Fruit fly (Drosophila melanogaster): ENCODE measurements around the gene Cox17.

Cox17 gene

DNA sequence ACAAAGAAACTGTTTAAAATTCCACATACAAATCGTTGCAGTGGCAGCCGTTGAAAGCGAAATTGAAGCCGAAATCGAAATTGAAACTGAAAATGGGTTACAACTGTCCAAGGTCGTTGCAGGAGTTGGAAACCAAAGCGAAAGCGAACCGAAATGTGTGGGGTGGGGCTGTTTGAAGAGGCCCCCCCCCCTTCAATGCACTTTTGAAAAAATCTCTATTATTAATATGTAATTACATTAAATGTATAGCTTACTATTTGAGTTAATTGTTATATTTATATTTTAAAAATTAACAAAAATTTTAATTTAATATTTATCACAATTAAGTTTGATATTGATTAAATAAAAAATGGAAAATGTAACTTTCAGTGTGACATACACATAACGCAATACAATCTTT lies 37.2 kb upstream of the Cox17 start (continued):
- TF ChIP-seq CG17361 (GFP tag; IDR thresholded peaks at IDR 0.05) = peak; percentile 63; the same call in 2 of the 3 replicates
- peak; percentile 64 for TF ChIP-seq Sox102F (GFP tag; optimal IDR thresholded peaks at IDR 0.05)

DNA sequence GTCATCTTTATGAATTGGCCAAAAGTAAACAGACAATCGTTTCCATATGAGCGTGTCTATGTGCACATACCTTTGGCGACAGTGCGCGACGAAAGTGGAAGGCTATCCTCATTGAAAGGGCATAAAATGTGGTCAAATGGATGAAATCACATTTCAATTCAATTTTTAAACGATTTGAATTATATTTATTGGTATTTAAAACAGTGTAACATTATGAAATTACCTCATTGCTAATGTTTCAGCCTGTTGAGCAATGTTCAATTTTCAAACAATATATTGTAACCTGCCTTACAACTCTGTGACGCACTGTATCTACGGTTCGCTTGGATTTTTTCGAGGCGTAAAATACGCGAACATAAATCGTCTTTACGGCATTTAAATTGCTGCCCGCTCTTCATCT lies 35.6 kb upstream of the Cox17 start:
- TF ChIP-seq her (GFP tag; optimal IDR thresholded peaks at IDR 0.05) (no peak), CG11695 (GFP tag; IDR thresholded peaks at IDR 0.05) (peak; percentile 67; the same call in 2 of the 3 replicates), CG18599 (GFP tag; optimal IDR thresholded peaks at IDR 0.05) (peak; percentile 54), gce (GFP tag; IDR thresholded peaks at IDR 0.05) (no peak), CG3995 (GFP tag; optimal IDR thresholded peaks at IDR 0.05) (no peak), bcd (GFP tag; optimal IDR thresholded peaks at IDR 0.05) (peak; percentile 28), Oaz (GFP tag; IDR thresholded peaks at IDR 0.05) (0 out of 2 replicates have a peak, but pooled peaks have one; percentile 14), CG3847 (GFP tag; IDR thresholded peaks at IDR 0.05) (peak; percentile 62), CG17385 (GFP tag; optimal IDR thresholded peaks at IDR 0.05) (peak; percentile 0), CG12391 (tag; optimal IDR thresholded peaks at IDR 0.05) (peak; percentile 9), CG13624 (GFP tag; optimal IDR thresholded peaks at IDR 0.05) (peak; percentile 33), seq (GFP tag; IDR thresholded peaks at IDR 0.05) (no peak), HLH54F (GFP tag; optimal IDR thresholded peaks at IDR 0.05) (peak; percentile 34), Fer2 (tag; optimal IDR thresholded peaks at IDR 0.05) (peak; percentile 1), CG8924 (tag; optimal IDR thresholded peaks at IDR 0.05) (peak; percentile 14), Sox100B (GFP tag; optimal IDR thresholded peaks at IDR 0.05) (peak; percentile 28), HLH3B (GFP tag; IDR thresholded peaks at IDR 0.05) (no peak), CG12071 (GFP tag; optimal IDR thresholded peaks at IDR 0.05) (peak; percentile 21), ssp (GFP tag; IDR thresholded peaks at IDR 0.05) (no peak), cas (GFP tag; IDR thresholded peaks at IDR 0.05) (0 out of 2 replicates have a peak, but pooled peaks have one; percentile 5), gsb-n (tag; optimal IDR thresholded peaks at IDR 0.05) (no peak), E2f2 (GFP tag; IDR thresholded peaks at IDR 0.05) (peak; percentile 17; the same call in 1 of the 2 replicates), HmgZ (tag; optimal IDR thresholded peaks at IDR 0.05) (peak; percentile 38), Hmr (GFP tag; optimal IDR thresholded peaks at IDR 0.05) (peak; percentile 30), vnd (GFP tag; IDR thresholded peaks at IDR 0.05; ENCODE audit: partially characterized antibody) (no peak), row (GFP tag; IDR thresholded peaks at IDR 0.05) (peak; percentile 59), CG2712 (tag; optimal IDR thresholded peaks at IDR 0.05) (peak; percentile 9), CG1603 (tag; optimal IDR thresholded peaks at IDR 0.05) (peak; percentile 31), MBD-R2 (GFP tag; IDR thresholded peaks at IDR 0.05) (peak; percentile 20; the same call in 1 of the 2 replicates), CG7357 (GFP tag; IDR thresholded peaks at IDR 0.05) (0 out of 3 replicates have a peak, but pooled peaks have one; percentile 24), CG15514 (GFP tag; optimal IDR thresholded peaks at IDR 0.05) (peak; percentile 38), ac (GFP tag; optimal IDR thresholded peaks at IDR 0.05) (no peak), schlank (tag; optimal IDR thresholded peaks at IDR 0.05) (peak; percentile 62), CG12769 (tag; optimal IDR thresholded peaks at IDR 0.05) (peak; percentile 72), Adf1 (GFP tag; IDR thresholded peaks at IDR 0.05) (0 out of 2 replicates have a peak, but pooled peaks have one; percentile 26), gsb (GFP tag; IDR thresholded peaks at IDR 0.05) (0 out of 2 replicates have a peak, but pooled peaks have one; percentile 27), gem (tag; optimal IDR thresholded peaks at IDR 0.05) (peak; percentile 61), ranshi (GFP tag; IDR thresholded peaks at IDR 0.05) (peak; percentile 28; the same call in 1 of the 2 replicates), Xrp1 (GFP tag; IDR thresholded peaks at IDR 0.05) (0 out of 2 replicates have a peak, but pooled peaks have one; percentile 25), dpn (GFP tag; optimal IDR thresholded peaks at IDR 0.05) (peak; percentile 27 to 33), CkIIα-i1 (GFP tag; IDR thresholded peaks at IDR 0.05) (no peak), CG13775 (GFP tag; optimal IDR thresholded peaks at IDR 0.05) (no peak), dysf (GFP tag; IDR thresholded peaks at IDR 0.05) (peak; percentile 73), pros (GFP tag; optimal IDR thresholded peaks at IDR 0.05) (no peak), CG2889 (GFP tag; IDR thresholded peaks at IDR 0.05) (peak; percentile 34; the same call in 1 of the 3 replicates), sna (GFP tag; IDR thresholded peaks at IDR 0.05; ENCODE audit: partially characterized antibody) (no peak), wor (GFP tag; IDR thresholded peaks at IDR 0.05) (no peak)

All from whole organism, embryonic.